Worm (Caenorhabditis elegans) whole organism, midembryonic: ENCODE data around the gene F32D1.3.

Source experiments
- klf-2 ChIP-seq: fragments of 200-800 bp; sonication (Bioruptor generic); conservative IDR thresholded peaks from 2 replicates; pipeline ENCODE4 v1.3.6; 2022; ENCODE audit warnings: missing genetic modification reagents, missing genetic modification characterization, missing compliant biosample characterization
- tab-1 ChIP-seq: fragments of 200-800 bp; sonication (Bioruptor generic); IDR thresholded peaks from 2 replicates; pipeline ENCODE4 v1.3.6; 2022; ENCODE audit warnings: missing genetic modification characterization, missing compliant biosample characterization

DNA sequence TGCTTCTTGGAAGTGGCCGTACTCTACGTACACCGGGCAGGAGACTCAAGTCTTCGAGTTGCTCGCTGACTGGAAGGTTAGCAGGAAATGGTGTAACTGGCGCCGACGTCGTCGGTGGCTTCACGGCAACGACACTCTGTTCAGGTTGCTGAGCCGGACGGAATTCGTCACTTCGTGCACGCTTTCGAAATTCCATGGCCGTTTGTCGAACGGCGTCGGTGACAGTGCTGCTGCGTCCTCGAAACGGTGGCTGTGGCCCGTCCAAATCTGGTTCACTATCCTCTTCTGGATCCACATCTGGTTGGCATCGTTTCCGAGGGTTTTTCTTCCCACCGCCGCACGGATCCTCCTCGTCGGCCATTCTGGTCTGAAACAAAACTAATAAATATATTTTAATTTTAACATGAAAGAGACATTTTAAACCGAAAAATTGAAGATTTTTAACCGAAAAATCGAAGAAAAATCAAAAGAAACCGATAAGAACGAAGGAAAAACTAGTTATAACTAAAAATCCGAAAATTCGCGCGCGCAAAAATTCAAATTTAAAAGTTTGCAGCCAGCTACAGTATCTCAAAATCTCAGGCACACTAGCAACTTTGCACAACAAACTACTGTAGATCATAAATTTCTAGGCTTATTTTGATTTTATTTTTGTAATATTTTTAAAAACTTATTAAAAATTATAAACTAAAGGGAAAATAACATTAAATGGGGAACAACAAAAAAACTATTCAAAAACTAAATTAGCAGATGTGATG, 14.6 kb upstream of the F32D1.3 start, which contains the start of gene F32D1.7:
- TF ChIP-seq klf-2 (no peak), tab-1 (no peak)
